In the genomic region with DNA sequence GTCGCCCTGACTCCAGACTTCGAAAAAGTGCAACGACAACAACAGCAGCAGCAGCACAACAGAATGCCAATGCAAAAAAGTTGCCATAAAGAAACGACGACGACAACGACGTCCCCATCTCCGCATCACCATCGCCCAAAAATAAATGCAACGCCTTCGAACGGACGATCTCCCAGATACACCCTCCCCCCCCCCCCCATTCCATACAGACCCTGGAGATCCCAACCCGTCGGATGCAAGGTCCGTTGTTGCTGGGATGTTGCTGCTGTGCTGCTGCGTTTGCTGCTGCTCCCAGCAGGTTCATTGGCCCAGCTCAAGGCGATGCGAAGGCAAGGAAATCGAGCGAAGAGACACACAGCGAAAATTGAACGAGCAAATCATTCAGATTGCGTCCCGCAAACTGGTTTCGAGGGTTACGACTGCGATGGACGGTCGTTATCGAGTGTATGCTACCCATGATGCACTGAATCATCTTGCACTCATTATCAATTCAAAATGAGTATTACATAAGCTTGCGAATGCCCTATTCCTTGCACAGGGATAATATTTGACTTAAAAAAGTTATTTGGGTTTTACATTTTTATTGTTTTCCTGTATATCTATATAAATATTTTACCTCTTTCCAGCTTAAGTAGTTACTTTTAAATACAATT, we compare ENCODE assay signal across 4 fruit fly cellular contexts.
TF ChIP-seq lines count a peak whose summit lies in the region.

No protein-coding gene starts in this region.

- no peak for TF ChIP-seq CTCF in whole organism, embryonic (GFP tag; optimal IDR thresholded peaks at IDR 0.05; lab: Kevin White, UChicago)

TF ChIP-seq in whole organism, embryonic, 481 proteins besides CTCF, POLR2A, EP300 and RAD21:
- TF ChIP-seq nom (GFP tag; optimal IDR thresholded peaks at IDR 0.05; lab: Kevin White, UChicago) (peak; percentile 96), Drgx (GFP tag; IDR thresholded peaks at IDR 0.05; lab: Robert Waterston, UW) (peak; percentile 58), chinmo (GFP tag; IDR thresholded peaks at IDR 0.05; lab: Robert Waterston, UW; ENCODE audit: partially characterized antibody) (0 out of 4 replicates have a peak, but pooled peaks have one; percentile 51), gce (GFP tag; IDR thresholded peaks at IDR 0.05; lab: Robert Waterston, UW) (no peak), CG15479 (GFP tag; optimal IDR thresholded peaks at IDR 0.05; lab: Kevin White, UChicago) (no peak), bsh (GFP tag; optimal IDR thresholded peaks at IDR 0.05; lab: Kevin White, UChicago) (peak in 1 of 2 experiments; percentile 42), CG31224 (GFP tag; IDR thresholded peaks at IDR 0.05; lab: Robert Waterston, UW) (peak; percentile 63), crol (GFP tag; IDR thresholded peaks at IDR 0.05; lab: Robert Waterston, UW) (peak; percentile 44; the same call in 1 of the 2 replicates), Hr39 (optimal IDR thresholded peaks at IDR 0.05; lab: Kevin White, UChicago) (peak; percentile 70), sisA (GFP tag; IDR thresholded peaks at IDR 0.05; lab: Robert Waterston, UW) (0 out of 2 replicates have a peak, but pooled peaks have one; percentile 11), Hmr (GFP tag; optimal IDR thresholded peaks at IDR 0.05; lab: Kevin White, UChicago) (no peak)
TF ChIP-seq in whole organism, embryonic: peak in this region for 8.

TF ChIP-seq in whole organism, prepupa, 60 proteins besides CTCF, POLR2A, EP300 and RAD21 (continues in another document):
- TF ChIP-seq CG6276 (GFP tag; optimal IDR thresholded peaks at IDR 0.05; lab: Kevin White, UChicago) (peak; percentile 39), pdm3 (GFP tag; optimal IDR thresholded peaks at IDR 0.05; lab: Kevin White, UChicago) (no peak), spab (GFP tag; optimal IDR thresholded peaks at IDR 0.05; lab: Kevin White, UChicago) (peak; percentile 62), CG10631 (GFP tag; optimal IDR thresholded peaks at IDR 0.05; lab: Kevin White, UChicago) (peak; percentile 41), salr (GFP tag; optimal IDR thresholded peaks at IDR 0.05; lab: Kevin White, UChicago) (peak in 1 of 2 experiments; percentile 17), ss (GFP tag; optimal IDR thresholded peaks at IDR 0.05; lab: Kevin White, UChicago) (peak; percentile 80 to 84), Blimp-1 (GFP tag; optimal IDR thresholded peaks at IDR 0.05; lab: Kevin White, UChicago) (peak; percentile 59), CG11902 (GFP tag; optimal IDR thresholded peaks at IDR 0.05; lab: Kevin White, UChicago) (no peak), net (GFP tag; optimal IDR thresholded peaks at IDR 0.05; lab: Kevin White, UChicago) (no peak), vri (GFP tag; optimal IDR thresholded peaks at IDR 0.05; lab: Kevin White, UChicago) (peak; percentile 95), Eip75B (GFP tag; optimal IDR thresholded peaks at IDR 0.05; lab: Kevin White, UChicago) (peak; percentile 67), CG11762 (GFP tag; optimal IDR thresholded peaks at IDR 0.05; lab: Kevin White, UChicago; ENCODE audit: insufficient read depth) (no peak), esn (GFP tag; optimal IDR thresholded peaks at IDR 0.05; lab: Kevin White, UChicago) (no peak), CG8119 (GFP tag; IDR thresholded peaks at IDR 0.05; lab: Robert Waterston, UW) (peak; percentile 30; the same call in 1 of the 3 replicates), dsx (GFP tag; optimal IDR thresholded peaks at IDR 0.05; lab: Kevin White, UChicago; ENCODE audit: poor library complexity, severe bottlenecking) (peak; percentile 98), Met (GFP tag; optimal IDR thresholded peaks at IDR 0.05; lab: Kevin White, UChicago) (peak; percentile 69), Eip78C (GFP tag; lab: Kevin White, UChicago) (peak; percentile 21), CG6808 (GFP tag; optimal IDR thresholded peaks at IDR 0.05; lab: Kevin White, UChicago) (peak; percentile 81), CG8632 (GFP tag; optimal IDR thresholded peaks at IDR 0.05; lab: Kevin White, UChicago) (no peak), svp (GFP tag; lab: Kevin White, UChicago) (peak; percentile 98), Sox102F (GFP tag; optimal IDR thresholded peaks at IDR 0.05; lab: Kevin White, UChicago) (no peak), CG7368 (GFP tag; optimal IDR thresholded peaks at IDR 0.05; lab: Kevin White, UChicago) (no peak), CG3919 (GFP tag; optimal IDR thresholded peaks at IDR 0.05; lab: Kevin White, UChicago) (peak; percentile 71)

TF ChIP-seq in whole organism, pupa, 21 proteins besides CTCF, POLR2A, EP300 and RAD21:
- TF ChIP-seq CG32121 (GFP tag; IDR thresholded peaks at IDR 0.05; lab: Robert Waterston, UW) (no peak; the same call in 1 of the 2 replicates), CG9948 (tag; optimal IDR thresholded peaks at IDR 0.05; lab: Kevin White, UChicago) (no peak), CG17806 (tag; optimal IDR thresholded peaks at IDR 0.05; lab: Kevin White, UChicago) (peak; percentile 32), Pif1B (GFP tag; optimal IDR thresholded peaks at IDR 0.05; lab: Kevin White, UChicago) (peak; percentile 36), D1 (tag; optimal IDR thresholded peaks at IDR 0.05; lab: Kevin White, UChicago) (no peak), CG8159 (tag; optimal IDR thresholded peaks at IDR 0.05; lab: Kevin White, UChicago) (peak; percentile 21), gl (tag; optimal IDR thresholded peaks at IDR 0.05; lab: Kevin White, UChicago) (peak; percentile 85), fd96Ca (GFP tag; IDR thresholded peaks at IDR 0.05; lab: Robert Waterston, UW) (peak; percentile 67; the same call in 2 of the 3 replicates), Snoo (tag; optimal IDR thresholded peaks at IDR 0.05; lab: Kevin White, UChicago) (peak; percentile 62), CG8301 (tag; optimal IDR thresholded peaks at IDR 0.05; lab: Kevin White, UChicago) (peak; percentile 33), CG34367 (tag; optimal IDR thresholded peaks at IDR 0.05; lab: Kevin White, UChicago) (peak; percentile 29), EcR (GFP tag; optimal IDR thresholded peaks at IDR 0.05; lab: Kevin White, UChicago) (peak; percentile 100), CG15710 (tag; optimal IDR thresholded peaks at IDR 0.05; lab: Kevin White, UChicago) (peak; percentile 30), CG12605 (GFP tag; IDR thresholded peaks at IDR 0.05; lab: Robert Waterston, UW) (peak; percentile 42), Pif1A (GFP tag; optimal IDR thresholded peaks at IDR 0.05; lab: Kevin White, UChicago) (peak; percentile 38), CG14655 (GFP tag; optimal IDR thresholded peaks at IDR 0.05; lab: Kevin White, UChicago) (no peak), Ets98B (GFP tag; IDR thresholded peaks at IDR 0.05; lab: Robert Waterston, UW) (no peak), CG13204 (GFP tag; optimal IDR thresholded peaks at IDR 0.05; lab: Kevin White, UChicago) (peak; percentile 98), CG10348 (GFP tag; IDR thresholded peaks at IDR 0.05; lab: Robert Waterston, UW) (no peak), CG4496 (GFP tag; IDR thresholded peaks at IDR 0.05; lab: Robert Waterston, UW) (peak; percentile 68), rn (GFP tag; IDR thresholded peaks at IDR 0.05; lab: Robert Waterston, UW) (no peak)

TF ChIP-seq in whole organism, wandering third instar larva, 38 proteins besides CTCF, POLR2A, EP300 and RAD21:
- TF ChIP-seq Rel (GFP tag; optimal IDR thresholded peaks at IDR 0.05; lab: Kevin White, UChicago): no peak
- TF ChIP-seq Rel (tag; optimal IDR thresholded peaks at IDR 0.05; lab: Kevin White, UChicago): peak; percentile 90
- TF ChIP-seq Dif (GFP tag; optimal IDR thresholded peaks at IDR 0.05; lab: Kevin White, UChicago; ENCODE audit: partially characterized antibody): no peak
- no peak for TF ChIP-seq ey (GFP tag; optimal IDR thresholded peaks at IDR 0.05; lab: Kevin White, UChicago)
- peak in 1 of 2 experiments; percentile 9 for TF ChIP-seq foxo (GFP tag; optimal IDR thresholded peaks at IDR 0.05; lab: Kevin White, UChicago)
- peak; percentile 78 for TF ChIP-seq Hnf4 (GFP tag; optimal IDR thresholded peaks at IDR 0.05; lab: Kevin White, UChicago)
- TF ChIP-seq Sp1 (GFP tag; optimal IDR thresholded peaks at IDR 0.05; lab: Kevin White, UChicago): peak; percentile 6
- peak; percentile 83 for TF ChIP-seq psq (GFP tag; optimal IDR thresholded peaks at IDR 0.05; lab: Kevin White, UChicago)
- peak; percentile 1 for TF ChIP-seq OdsH (GFP tag; optimal IDR thresholded peaks at IDR 0.05; lab: Kevin White, UChicago)
- peak; percentile 11 for TF ChIP-seq fru (GFP tag; optimal IDR thresholded peaks at IDR 0.05; lab: Kevin White, UChicago)
- TF ChIP-seq N (GFP tag; optimal IDR thresholded peaks at IDR 0.05; lab: Kevin White, UChicago): no peak
- peak; percentile 4 for TF ChIP-seq woc (GFP tag; optimal IDR thresholded peaks at IDR 0.05; lab: Kevin White, UChicago)
- no peak for TF ChIP-seq usp (GFP tag; optimal IDR thresholded peaks at IDR 0.05; lab: Kevin White, UChicago)
- TF ChIP-seq HLH106 (tag; optimal IDR thresholded peaks at IDR 0.05; lab: Kevin White, UChicago): peak; percentile 31
- TF ChIP-seq pan (optimal IDR thresholded peaks at IDR 0.05; lab: Kevin White, UChicago): no peak
- TF ChIP-seq h (GFP tag; optimal IDR thresholded peaks at IDR 0.05; lab: Kevin White, UChicago): peak; percentile 24
- no peak for TF ChIP-seq CrebA (GFP tag; optimal IDR thresholded peaks at IDR 0.05; lab: Kevin White, UChicago; ENCODE audit: borderline replicate concordance)
- TF ChIP-seq dl (GFP tag; optimal IDR thresholded peaks at IDR 0.05; lab: Kevin White, UChicago; ENCODE audit: insufficient read depth in 1 of 2, partially characterized antibody in 2 of 2): peak; percentile 27 to 31
- no peak for TF ChIP-seq lola (GFP tag; optimal IDR thresholded peaks at IDR 0.05; lab: Kevin White, UChicago)
